Fruit fly (Drosophila melanogaster): ENCODE results near the gene Ptx1.

Ptx1 gene

DNA sequence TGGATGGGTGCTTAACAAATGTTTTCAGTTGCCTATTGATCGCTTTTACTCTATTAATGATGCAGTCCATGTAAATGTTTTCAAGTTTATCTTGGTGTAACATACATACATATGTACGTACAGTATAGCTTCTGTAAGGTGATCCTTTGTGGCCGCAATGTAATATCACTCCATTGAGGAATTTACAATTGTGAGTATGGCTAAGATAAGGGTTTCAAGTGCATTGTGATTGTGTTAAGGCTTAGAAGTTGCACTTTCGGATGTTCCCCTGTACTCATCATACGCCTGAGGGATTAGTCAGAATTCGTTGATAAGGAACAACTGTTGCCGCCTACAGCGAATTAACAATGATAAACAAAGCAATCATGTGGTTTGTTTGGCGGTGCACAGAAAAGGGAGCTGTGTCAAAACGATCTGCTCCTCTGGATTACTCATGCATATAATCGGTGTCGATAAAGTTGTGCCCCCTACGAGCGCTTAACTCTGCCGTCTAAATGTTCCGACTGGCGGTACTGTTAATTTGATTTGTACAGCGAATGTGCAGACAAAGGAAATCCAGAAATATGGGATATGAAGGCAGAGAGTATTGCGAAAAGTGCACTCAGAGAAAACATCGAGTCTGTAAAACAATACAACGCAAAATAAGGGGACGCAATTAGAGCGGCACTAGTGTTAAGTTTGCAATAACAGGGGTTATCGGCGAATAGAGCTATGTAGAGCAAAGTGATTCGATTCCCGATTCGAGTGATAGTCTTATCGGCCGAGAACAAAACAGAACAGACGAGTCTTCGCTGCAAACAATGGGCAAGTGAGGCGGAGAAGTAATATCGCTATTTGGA is 24.6 kb upstream of the Ptx1 start:
- TF ChIP-seq CG17801 (GFP tag; optimal IDR thresholded peaks at IDR 0.05; ENCODE audit: partially characterized antibody): peak; percentile 60

DNA sequence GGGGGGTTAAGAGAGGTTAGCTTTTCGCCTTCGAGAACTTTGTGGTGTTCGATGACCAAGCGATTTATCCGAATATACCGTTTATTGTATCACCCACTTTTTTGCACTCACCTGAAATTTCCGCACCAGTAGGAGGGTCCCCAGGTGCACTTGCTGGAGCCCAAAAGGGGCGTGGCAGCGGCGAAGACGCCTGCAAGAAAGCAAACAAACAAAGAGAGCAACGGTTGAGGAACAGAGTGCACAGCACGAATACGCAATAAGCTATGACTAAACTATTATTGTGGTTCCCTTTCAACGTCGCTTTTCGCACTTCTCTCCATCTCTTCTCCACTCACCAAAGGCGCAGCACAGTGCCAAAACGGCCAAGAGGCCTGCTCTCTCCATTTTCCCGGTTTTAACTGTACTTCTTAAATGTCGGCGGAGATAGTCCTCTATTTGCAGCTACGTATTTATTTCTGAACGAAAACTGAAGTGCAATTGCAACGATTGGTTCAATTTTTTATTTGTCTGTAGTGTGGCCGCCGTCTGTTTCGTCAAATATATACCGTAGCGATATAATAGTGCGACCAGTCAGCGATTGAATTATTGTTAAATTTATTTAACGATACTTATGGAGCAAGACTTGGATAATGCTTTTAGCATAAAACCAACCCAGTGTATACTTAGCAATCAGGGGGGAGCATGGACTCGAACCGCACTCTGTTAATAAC is 23.8 kb upstream of the Ptx1 start, which contains the start of gene Sap-r:
TSS of gene Sap-r (minus strand) at position 513 of the 710 bp plus-strand sequence.
- TF ChIP-seq CG17801 (GFP tag; optimal IDR thresholded peaks at IDR 0.05; ENCODE audit: partially characterized antibody): peak; percentile 53

DNA sequence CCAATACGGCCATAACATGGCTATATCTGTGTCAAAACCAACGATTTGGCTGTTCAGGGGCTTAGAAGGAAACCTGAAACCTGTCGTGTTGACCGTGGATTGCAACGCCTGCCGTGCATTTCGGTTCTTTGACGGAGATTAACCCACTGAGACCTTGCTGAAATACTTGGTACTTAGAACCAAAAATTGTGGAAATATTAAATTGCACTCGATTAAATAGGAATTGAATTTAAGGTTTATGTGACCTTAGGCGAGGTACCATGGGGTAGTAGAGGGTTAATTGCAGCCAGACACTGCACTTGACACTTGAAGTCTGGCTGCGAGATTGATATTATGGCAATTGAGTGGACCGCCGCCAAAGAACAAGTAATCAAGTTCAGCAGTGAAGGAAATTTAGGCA is 22.5 kb upstream of the Ptx1 start:
- no peak for TF ChIP-seq CG17801 (GFP tag; optimal IDR thresholded peaks at IDR 0.05; ENCODE audit: partially characterized antibody)

DNA sequence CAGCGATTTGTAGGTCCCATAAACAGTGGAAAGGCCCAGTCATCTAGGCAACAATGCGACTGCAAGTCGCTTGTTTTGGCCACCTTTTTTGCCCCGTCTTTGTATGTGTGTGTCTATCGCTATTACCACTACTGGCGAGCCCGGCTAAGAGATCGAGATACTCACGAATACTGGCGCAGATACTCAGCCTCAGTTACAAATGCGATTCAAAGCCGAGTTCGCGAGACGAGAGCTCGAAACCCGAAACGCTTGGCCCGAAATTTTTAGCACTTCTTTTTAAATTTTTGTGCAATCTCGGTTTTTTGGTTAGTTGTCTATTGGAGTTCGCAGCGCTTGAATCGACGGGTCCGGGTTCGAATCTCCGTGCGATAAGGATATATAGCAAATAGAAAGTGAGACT is 18.8 kb upstream of the Ptx1 start, which contains the start of gene Cyp4c3:
TSS of gene Cyp4c3 (plus strand) at position 301 of the 400 bp plus-strand sequence.
- TF ChIP-seq CG17801 (GFP tag; optimal IDR thresholded peaks at IDR 0.05; ENCODE audit: partially characterized antibody): no peak

DNA sequence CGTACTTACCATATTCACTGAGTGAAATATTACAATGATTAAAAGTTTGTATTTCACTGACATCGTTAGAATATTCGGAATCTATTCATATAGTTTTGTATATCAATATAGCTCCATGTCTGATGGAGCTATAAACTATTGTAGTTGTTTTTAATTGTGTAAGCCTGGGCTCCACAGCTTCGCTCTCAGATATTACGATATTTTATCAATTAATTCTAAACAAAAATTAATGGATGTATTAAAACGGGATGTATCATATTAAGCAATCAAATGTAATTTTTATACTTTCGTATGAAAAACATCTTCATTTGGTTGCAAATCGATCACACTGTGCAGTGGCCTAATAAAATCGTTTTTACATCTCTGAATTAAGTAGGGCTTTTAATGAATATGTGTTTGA is 10.5 kb upstream of the Ptx1 start, which contains the start of gene CG33483:
TSS of gene CG33483 (minus strand) at position 101 of the 400 bp plus-strand sequence.
- TF ChIP-seq CG17801 (GFP tag; optimal IDR thresholded peaks at IDR 0.05; ENCODE audit: partially characterized antibody): no peak

DNA sequence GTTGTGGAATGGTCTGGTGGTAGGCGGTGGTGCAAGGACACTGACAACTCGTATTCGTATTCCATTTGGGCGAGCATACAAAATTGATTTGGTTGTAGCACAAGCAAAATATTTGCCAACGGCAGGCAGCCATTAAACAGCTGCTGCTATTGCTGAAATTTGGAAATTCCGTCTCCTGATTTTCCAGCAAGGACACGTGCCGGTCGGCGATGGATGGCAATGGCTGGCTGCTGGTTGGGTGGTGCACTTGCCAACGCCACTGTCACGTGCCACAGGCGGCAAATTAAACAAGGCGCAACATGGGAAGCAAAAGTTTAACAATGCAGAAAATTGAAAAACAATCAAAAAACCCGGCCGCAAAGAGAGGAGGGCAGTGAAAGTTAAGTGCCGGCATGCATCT is 8.6 kb upstream of the Ptx1 start:
- no peak for TF ChIP-seq CG17801 (GFP tag; optimal IDR thresholded peaks at IDR 0.05; ENCODE audit: partially characterized antibody)

DNA sequence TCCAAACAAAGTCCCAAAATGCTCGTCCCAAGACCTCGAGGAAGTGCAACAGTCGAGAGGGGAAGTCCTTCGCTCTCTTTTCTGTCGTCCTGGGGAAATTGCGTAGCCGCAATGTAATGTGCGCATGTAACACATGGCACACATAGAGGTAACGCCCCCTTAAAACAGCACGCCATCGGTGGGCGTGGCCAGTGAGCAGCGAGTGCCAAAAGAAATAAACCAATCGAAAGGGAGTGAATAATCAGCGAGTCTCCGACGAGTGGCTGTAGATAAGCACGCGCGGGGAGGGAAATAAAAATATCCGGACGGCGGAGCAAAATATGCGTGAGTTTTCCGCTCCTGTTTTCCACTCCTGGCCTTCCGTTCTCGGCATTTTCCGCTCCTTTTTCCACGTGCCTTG is 3.5 kb upstream of the Ptx1 start:
- no peak for TF ChIP-seq CG17801 (GFP tag; optimal IDR thresholded peaks at IDR 0.05; ENCODE audit: partially characterized antibody)

DNA sequence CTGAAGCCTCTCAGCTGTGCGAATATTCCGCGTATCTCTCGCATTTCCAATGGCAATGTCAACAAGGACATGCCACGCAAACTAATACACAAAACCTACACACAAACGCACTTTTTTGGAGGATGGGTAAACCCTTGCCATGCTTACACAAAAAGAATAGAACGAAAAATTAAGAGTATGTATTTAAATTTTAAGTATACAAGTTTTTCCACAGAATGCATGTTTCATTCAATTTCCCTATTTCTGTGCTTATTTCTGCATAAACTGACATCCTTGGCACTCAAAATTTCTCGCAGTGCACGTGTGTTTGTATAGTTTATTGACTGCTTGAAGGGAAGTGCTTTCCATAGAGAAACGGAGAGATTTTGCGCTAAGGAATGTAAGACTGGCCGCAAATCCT is 2.7 kb upstream of the Ptx1 start:
- no peak for TF ChIP-seq CG17801 (GFP tag; optimal IDR thresholded peaks at IDR 0.05; ENCODE audit: partially characterized antibody)

DNA sequence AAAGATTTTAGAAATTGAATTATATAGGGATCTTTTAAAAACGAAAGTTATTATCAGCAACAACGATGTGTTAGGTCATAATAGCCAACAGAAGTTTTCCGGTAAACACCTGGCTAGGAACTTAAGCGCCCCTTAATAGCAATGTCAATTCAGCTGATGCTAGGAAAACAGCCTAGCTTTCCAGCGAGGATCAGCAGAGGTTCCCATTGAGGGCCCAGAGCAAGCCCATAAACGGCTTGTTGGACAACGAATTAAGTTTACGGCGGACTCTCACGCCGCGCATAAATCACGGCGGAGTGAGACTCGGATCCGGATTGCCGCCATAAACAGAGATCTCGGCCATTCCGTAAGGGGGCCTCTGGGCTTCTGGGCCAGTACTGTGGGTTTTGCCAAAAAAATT is 1.1 kb downstream of the Ptx1 start:
- no peak for TF ChIP-seq CG17801 (GFP tag; optimal IDR thresholded peaks at IDR 0.05; ENCODE audit: partially characterized antibody)

DNA sequence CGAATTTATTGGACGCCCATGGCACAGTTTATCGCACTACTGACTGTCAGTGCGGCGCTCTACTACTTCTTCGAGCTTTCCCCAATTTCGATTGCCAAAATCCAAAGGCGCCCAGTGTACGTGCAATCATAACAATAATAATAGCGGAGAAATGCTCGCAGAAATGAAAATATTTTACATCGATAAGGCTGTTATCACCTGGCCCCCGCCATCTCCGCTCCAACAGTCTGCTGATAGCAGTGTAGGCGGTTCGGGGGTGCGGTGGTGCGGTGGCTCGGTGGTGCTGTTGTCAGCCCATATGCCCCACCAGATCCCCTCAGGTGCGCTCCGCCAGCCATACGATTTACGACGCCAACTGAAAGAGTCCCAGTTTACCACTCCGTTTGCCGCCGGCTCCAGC is 2.7 kb downstream of the Ptx1 start:
- TF ChIP-seq CG17801 (GFP tag; optimal IDR thresholded peaks at IDR 0.05; ENCODE audit: partially characterized antibody): no peak

DNA sequence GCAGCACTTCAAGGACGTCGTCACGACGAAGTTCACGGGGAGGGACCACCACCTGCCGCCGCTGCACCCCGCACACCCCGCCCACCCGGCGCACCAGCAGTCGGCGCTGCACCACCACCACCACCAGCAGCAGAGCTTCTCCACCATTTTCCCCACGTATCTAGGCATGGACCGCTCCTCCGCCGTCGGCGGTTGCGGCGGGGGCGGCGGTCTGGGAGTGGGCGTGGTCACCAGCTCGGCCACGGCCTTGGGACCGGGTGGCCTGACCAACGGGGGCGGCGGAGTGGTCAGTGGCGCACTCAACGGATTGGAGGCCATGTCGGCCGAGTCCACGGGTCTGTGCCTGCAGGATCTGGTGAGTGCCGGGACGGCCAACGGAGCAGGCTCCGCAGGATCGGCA is 3.5 kb downstream of the Ptx1 start:
- no peak for TF ChIP-seq CG17801 (GFP tag; optimal IDR thresholded peaks at IDR 0.05; ENCODE audit: partially characterized antibody)

DNA sequence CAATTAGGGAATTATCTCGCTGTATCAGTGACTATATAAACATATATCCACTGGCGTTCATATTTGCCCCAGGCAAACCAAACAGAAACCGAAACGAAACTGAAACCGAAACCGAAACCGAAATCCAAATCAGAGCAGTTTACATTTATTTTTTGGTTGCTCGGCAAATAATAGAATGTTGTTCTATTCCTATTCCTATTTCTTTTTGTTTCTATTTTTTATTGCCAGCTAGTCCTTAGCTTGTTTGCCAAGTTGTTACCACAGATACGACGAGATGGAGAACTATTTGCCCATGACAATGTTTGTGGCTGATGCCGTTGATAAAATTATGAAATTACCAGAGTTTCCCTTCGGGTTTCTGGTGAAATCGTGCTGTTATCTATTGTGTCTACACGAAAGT is 6.3 kb downstream of the Ptx1 start:
- TF ChIP-seq CG17801 (GFP tag; optimal IDR thresholded peaks at IDR 0.05; ENCODE audit: partially characterized antibody): no peak

DNA sequence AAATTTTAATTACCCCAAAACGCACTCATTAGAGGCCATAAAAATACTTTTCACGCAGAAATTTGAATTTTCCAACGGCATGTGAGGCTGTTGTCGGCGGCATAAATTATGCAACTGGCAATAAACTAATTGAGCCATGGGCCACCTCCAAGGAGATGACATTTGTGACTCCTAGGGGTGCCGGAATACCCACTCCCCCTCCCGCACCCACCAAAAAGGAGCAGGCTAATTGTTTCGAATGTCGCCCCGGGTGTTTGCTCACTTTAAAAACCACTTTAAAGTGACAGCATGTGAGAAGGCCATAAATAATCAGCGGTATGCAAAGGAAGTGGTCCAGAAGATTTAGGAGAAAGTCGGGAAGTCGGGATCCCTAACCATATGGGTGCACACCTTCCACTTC is 9.9 kb downstream of the Ptx1 start:
- no peak for TF ChIP-seq CG17801 (GFP tag; optimal IDR thresholded peaks at IDR 0.05; ENCODE audit: partially characterized antibody)

DNA sequence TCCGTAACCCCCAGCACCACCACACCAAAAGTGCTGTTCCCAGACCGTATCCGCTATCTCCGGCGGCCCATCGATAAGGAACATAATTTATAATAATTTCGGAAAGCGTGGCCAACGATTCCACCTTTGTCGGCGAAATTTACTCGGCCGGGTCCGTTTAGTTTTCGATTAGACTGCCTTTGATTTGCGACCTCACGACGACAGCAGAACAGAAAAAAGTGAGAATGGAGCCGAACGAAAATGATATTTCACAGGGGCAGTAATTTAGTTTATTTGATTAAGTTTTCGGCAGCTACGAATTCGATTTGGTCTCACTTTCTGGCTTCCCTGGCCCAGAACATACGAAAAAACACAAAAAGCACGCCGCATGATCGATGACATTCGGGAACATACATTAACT is 11.0 kb downstream of the Ptx1 start:
- no peak for TF ChIP-seq CG17801 (GFP tag; optimal IDR thresholded peaks at IDR 0.05; ENCODE audit: partially characterized antibody)

DNA sequence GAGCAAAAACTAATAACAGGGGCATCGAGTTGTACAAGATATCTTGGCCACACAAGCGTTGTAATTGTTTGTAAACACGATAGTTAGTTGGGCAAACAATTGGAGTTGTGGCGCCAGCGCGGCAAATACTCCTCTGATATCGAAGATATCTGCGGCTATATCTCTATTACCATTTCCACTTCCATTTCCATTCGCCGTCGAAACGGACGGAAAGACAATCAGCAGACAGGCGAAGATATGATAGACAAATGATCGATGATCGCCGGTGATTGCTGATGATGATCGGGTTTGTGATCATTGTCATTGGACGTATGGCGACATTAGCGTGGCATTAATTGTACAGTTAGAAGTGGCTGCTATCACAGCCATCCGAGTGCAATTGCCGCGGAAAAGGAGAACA is 12.9 kb downstream of the Ptx1 start:
- TF ChIP-seq CG17801 (GFP tag; optimal IDR thresholded peaks at IDR 0.05; ENCODE audit: partially characterized antibody): no peak

DNA sequence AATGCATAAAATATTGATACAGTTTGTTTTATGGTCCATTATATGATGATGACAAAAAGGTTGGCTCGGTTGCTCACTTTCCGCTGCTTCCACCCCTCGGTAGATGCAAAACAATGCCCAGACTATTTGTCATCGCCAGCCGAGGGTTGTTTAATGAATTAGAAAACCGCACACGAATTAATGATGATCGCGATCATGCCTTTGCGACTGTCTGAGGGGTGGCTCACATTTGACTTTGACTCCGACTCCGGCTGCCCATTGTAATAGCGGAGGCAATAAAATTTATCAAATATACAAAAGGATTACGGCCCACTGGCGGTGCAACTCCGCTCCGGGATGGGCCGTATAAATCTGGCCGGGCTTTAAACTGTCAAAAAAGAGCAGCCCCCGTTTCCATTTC is 13.5 kb downstream of the Ptx1 start:
- no peak for TF ChIP-seq CG17801 (GFP tag; optimal IDR thresholded peaks at IDR 0.05; ENCODE audit: partially characterized antibody)

Data from ovary, adult (tissue).